Worm (Caenorhabditis elegans): ENCODE results near the gene T23F11.11.

ce11 chrIII:4688965-4689364 lies 17.6 kb upstream of the T23F11.11 start, which contains the start of gene ppat-1:
- no peak for TF ChIP-seq sea-1 (GFP tag; conservative IDR thresholded peaks at IDR 0.05)
- TF ChIP-seq B0310.2 (tag; optimal IDR thresholded peaks at IDR 0.05) = no peak
- TF ChIP-seq ama-1 (optimal IDR thresholded peaks at IDR 0.05) = no peak
- TF ChIP-seq tra-4 (tag; optimal IDR thresholded peaks at IDR 0.05) = no peak
- no peak for TF ChIP-seq ceh-36 (tag; optimal IDR thresholded peaks at IDR 0.05)
- TF ChIP-seq hmbx-1 (tag; optimal IDR thresholded peaks at IDR 0.05) = no peak
- TF ChIP-seq F13C5.2 (tag; optimal IDR thresholded peaks at IDR 0.05) = no peak
- TF ChIP-seq pes-1 (GFP tag; IDR thresholded peaks at IDR 0.05) = no peak
- TF ChIP-seq ets-7 (tag; optimal IDR thresholded peaks at IDR 0.05) = no peak
